Worm (Caenorhabditis elegans) whole organism, L1 larva: Measurements from ENCODE around the gene msp-81.
A peak's percentile ranks its signal among the peaks of the same experiment; 100 is the strongest.

Experiments used
- C16A3.4 ChIP-seq: fragments of 150-350 bp; optimal IDR thresholded peaks from 2 replicates; lab custom pipeline; 2014; ENCODE audit warnings: missing biosample characterization, missing genetic modification characterization
- C34B4.2 ChIP-seq: sonication (generic microtip); optimal IDR thresholded peaks from 2 replicates; lab custom pipeline; 2017; ENCODE audit warnings: mild to moderate bottlenecking, missing genetic modification characterization, missing compliant biosample characterization
- F16B12.6 ChIP-seq: fragments of 150-350 bp; optimal IDR thresholded peaks from 2 replicates; lab custom pipeline; 2014; ENCODE audit warnings: missing biosample characterization, missing genetic modification characterization
- alr-1 ChIP-seq: fragments of 200-800 bp; sonication (Bioruptor generic); optimal IDR thresholded peaks from 2 replicates; lab custom pipeline; 2018; ENCODE audit warnings: borderline replicate concordance, mild to moderate bottlenecking, missing genetic modification characterization, missing compliant biosample characterization
- ama-1 ChIP-seq: fragments of 150-350 bp; optimal IDR thresholded peaks from 2 replicates; lab custom pipeline; 2014
- ceh-8 ChIP-seq: fragments of 200-800 bp; sonication (Bioruptor generic); optimal IDR thresholded peaks from 2 replicates; lab custom pipeline; 2018; ENCODE audit warnings: mild to moderate bottlenecking, missing genetic modification characterization, moderate library complexity, missing compliant biosample characterization
- ceh-82 ChIP-seq, 3 experiments: fragments of 150-350 bp in 1 of 3; sonication (generic microtip) in 2 of 3; optimal IDR thresholded peaks; 2 replicates each; lab custom pipeline; 2014 to 2017; ENCODE audit warnings: missing biosample characterization in 3 of 3, missing genetic modification characterization in 3 of 3
- ceh-88 ChIP-seq: fragments of 200-800 bp; sonication (Bioruptor generic); IDR thresholded peaks from 2 replicates; pipeline ENCODE4 v1.3.6; 2022; ENCODE audit warnings: missing genetic modification characterization, missing compliant biosample characterization
- ceh-90 ChIP-seq: sonication (generic microtip); optimal IDR thresholded peaks from 2 replicates; lab custom pipeline; 2016; ENCODE audit warnings: missing genetic modification characterization, missing compliant biosample characterization
- ces-1 ChIP-seq: fragments of 150-350 bp; optimal IDR thresholded peaks from 2 replicates; lab custom pipeline; 2014; ENCODE audit warnings: missing biosample characterization, missing genetic modification reagents, missing genetic modification characterization
- dpl-1 ChIP-seq, 3 experiments: fragments of 150-350 bp in 2 of 3; sonication (generic microtip) in 1 of 3; optimal IDR thresholded peaks; 2 replicates each; lab custom pipeline; 2014 to 2017; ENCODE audit warnings: missing biosample characterization in 3 of 3, missing genetic modification characterization in 3 of 3, missing genetic modification reagents in 3 of 3
- dsc-1 ChIP-seq: sonication (generic microtip); optimal IDR thresholded peaks from 2 replicates; lab custom pipeline; 2016; ENCODE audit warnings: mild to moderate bottlenecking, missing genetic modification characterization, missing compliant biosample characterization
- efl-1 ChIP-seq, 4 experiments: fragments of 150-350 bp; optimal IDR thresholded peaks in 3 of 4; peaks in 1 of 4; 1 replicate in 1 of 4; 2 replicates in 3 of 4; lab custom pipeline; 2014; ENCODE audit warnings: missing biosample characterization in 2 of 4, missing genetic modification characterization in 2 of 4, missing genetic modification reagents in 2 of 4
- ets-5 ChIP-seq: fragments of 200-800 bp; sonication (Bioruptor generic); IDR thresholded peaks from 2 replicates; pipeline ENCODE4 v1.3.6; 2022; ENCODE audit warnings: missing genetic modification characterization, missing compliant biosample characterization
- fkh-10 ChIP-seq: sonication (generic microtip); optimal IDR thresholded peaks from 2 replicates; lab custom pipeline; 2017; ENCODE audit warnings: missing biosample characterization, missing genetic modification reagents, missing genetic modification characterization
- fkh-8 ChIP-seq: sonication (generic microtip); optimal IDR thresholded peaks from 2 replicates; lab custom pipeline; 2016; ENCODE audit warnings: mild to moderate bottlenecking, missing genetic modification characterization, missing compliant biosample characterization
- fos-1 ChIP-seq: fragments of 150-350 bp; optimal IDR thresholded peaks from 2 replicates; lab custom pipeline; 2014; ENCODE audit warnings: missing biosample characterization, missing genetic modification characterization
- hlh-17 ChIP-seq: fragments of 200-800 bp; sonication (Bioruptor generic); optimal IDR thresholded peaks from 2 replicates; lab custom pipeline; 2018; ENCODE audit warnings: missing genetic modification characterization, mild to moderate bottlenecking, missing compliant biosample characterization, moderate library complexity, borderline replicate concordance
- hlh-4 ChIP-seq: sonication (generic microtip); optimal IDR thresholded peaks from 2 replicates; lab custom pipeline; 2016; ENCODE audit warnings: mild to moderate bottlenecking, missing genetic modification characterization, missing compliant biosample characterization
- isw-1 ChIP-seq: fragments of 200-800 bp; sonication (Bioruptor generic); IDR thresholded peaks from 2 replicates; pipeline ENCODE4 v1.3.6; 2022; ENCODE audit warnings: missing genetic modification characterization, missing compliant biosample characterization
- lin-14 ChIP-seq: fragments of 200-800 bp; sonication (Bioruptor generic); optimal IDR thresholded peaks from 2 replicates; lab custom pipeline; 2018; ENCODE audit warnings: mild to moderate bottlenecking, missing genetic modification characterization, moderate library complexity, missing compliant biosample characterization
- lin-15B ChIP-seq: fragments of 150-350 bp; sonication (generic microtip); optimal IDR thresholded peaks from 3 replicates; lab custom pipeline; 2014; ENCODE audit warnings: missing biosample characterization, missing genetic modification characterization
- lin-35 ChIP-seq, 2 experiments: fragments of 150-350 bp; optimal IDR thresholded peaks; 2 replicates each; lab custom pipeline; 2014; ENCODE audit warnings: missing biosample characterization in 2 of 2, missing genetic modification characterization in 2 of 2, missing genetic modification reagents in 2 of 2
- lin-39 ChIP-seq: fragments of 150-350 bp; optimal IDR thresholded peaks from 2 replicates; lab custom pipeline; 2014; ENCODE audit warnings: missing biosample characterization, missing genetic modification reagents, missing genetic modification characterization
- lir-3 ChIP-seq: sonication (generic microtip); optimal IDR thresholded peaks from 2 replicates; lab custom pipeline; 2016; ENCODE audit warnings: mild to moderate bottlenecking, missing genetic modification characterization, moderate library complexity, missing compliant biosample characterization; ENCODE audit not compliant: poor library complexity
- mab-9 ChIP-seq: fragments of 200-800 bp; sonication (Bioruptor generic); IDR thresholded peaks from 2 replicates; pipeline ENCODE4 v1.3.6; 2022; ENCODE audit warnings: missing genetic modification reagents, missing genetic modification characterization, missing compliant biosample characterization
- mdl-1 ChIP-seq, 2 experiments: fragments of 150-350 bp; optimal IDR thresholded peaks; 2 replicates each; lab custom pipeline; 2014 to 2017; ENCODE audit warnings: missing biosample characterization in 2 of 2, missing genetic modification characterization in 2 of 2, inconsistent platforms in 1 of 2
- mef-2 ChIP-seq: fragments of 150-350 bp; optimal IDR thresholded peaks from 2 replicates; lab custom pipeline; 2014; ENCODE audit warnings: missing biosample characterization, missing genetic modification characterization
- mep-1 ChIP-seq: fragments of 150-350 bp; optimal IDR thresholded peaks from 2 replicates; lab custom pipeline; 2014; ENCODE audit warnings: missing biosample characterization, missing genetic modification characterization
- nhr-11 ChIP-seq: fragments of 150-350 bp; optimal IDR thresholded peaks from 2 replicates; lab custom pipeline; 2014; ENCODE audit warnings: missing biosample characterization, missing genetic modification characterization
- nhr-20 ChIP-seq: sonication (generic microtip); optimal IDR thresholded peaks from 2 replicates; lab custom pipeline; 2016; ENCODE audit warnings: mild to moderate bottlenecking, missing genetic modification characterization, missing compliant biosample characterization
- nhr-237 ChIP-seq: fragments of 150-350 bp; optimal IDR thresholded peaks from 2 replicates; lab custom pipeline; 2014; ENCODE audit warnings: missing biosample characterization, missing genetic modification characterization
- nhr-47 ChIP-seq: sonication (generic microtip); optimal IDR thresholded peaks from 2 replicates; lab custom pipeline; 2016; ENCODE audit warnings: mild to moderate bottlenecking, missing genetic modification characterization, moderate library complexity, missing compliant biosample characterization
- nhr-71 ChIP-seq: sonication (generic microtip); optimal IDR thresholded peaks from 2 replicates; lab custom pipeline; 2016; ENCODE audit warnings: mild to moderate bottlenecking, missing genetic modification characterization, moderate library complexity, missing compliant biosample characterization
- nhr-76 ChIP-seq: sonication (generic microtip); optimal IDR thresholded peaks from 2 replicates; lab custom pipeline; 2017; ENCODE audit warnings: missing biosample characterization, missing genetic modification characterization
- nhr-77 ChIP-seq: fragments of 150-350 bp; optimal IDR thresholded peaks from 2 replicates; lab custom pipeline; 2014; ENCODE audit warnings: missing biosample characterization, missing genetic modification characterization
- nhr-84 ChIP-seq: sonication (generic microtip); optimal IDR thresholded peaks from 2 replicates; lab custom pipeline; 2017; ENCODE audit warnings: missing biosample characterization, missing genetic modification characterization
- pag-3 ChIP-seq: sonication (generic microtip); optimal IDR thresholded peaks from 2 replicates; lab custom pipeline; 2017; ENCODE audit warnings: missing genetic modification characterization, mild to moderate bottlenecking, missing compliant biosample characterization, antibody characterized with exemption, borderline replicate concordance; ENCODE audit not compliant: insufficient read depth
- snu-23 ChIP-seq: sonication (generic microtip); optimal IDR thresholded peaks from 2 replicates; lab custom pipeline; 2016; ENCODE audit warnings: missing genetic modification characterization, missing compliant biosample characterization
- sox-4 ChIP-seq: sonication (generic microtip); optimal IDR thresholded peaks from 2 replicates; lab custom pipeline; 2016; ENCODE audit warnings: missing genetic modification characterization, missing compliant biosample characterization
- sup-37 ChIP-seq: fragments of 200-800 bp; sonication (Bioruptor generic); optimal IDR thresholded peaks from 2 replicates; lab custom pipeline; 2018; ENCODE audit warnings: mild to moderate bottlenecking, missing genetic modification characterization, missing compliant biosample characterization
- swsn-7 ChIP-seq: sonication (generic microtip); optimal IDR thresholded peaks from 2 replicates; lab custom pipeline; 2016; ENCODE audit warnings: missing genetic modification characterization, missing compliant biosample characterization
- tbx-2 ChIP-seq: sonication (generic microtip); optimal IDR thresholded peaks from 2 replicates; lab custom pipeline; 2016; ENCODE audit warnings: missing genetic modification characterization, missing compliant biosample characterization
- unc-130 ChIP-seq: fragments of 150-350 bp; optimal IDR thresholded peaks from 2 replicates; lab custom pipeline; 2017; ENCODE audit warnings: missing biosample characterization, missing genetic modification characterization, inconsistent platforms
- unc-30 ChIP-seq: sonication (generic microtip); optimal IDR thresholded peaks from 2 replicates; lab custom pipeline; 2017; ENCODE audit warnings: missing biosample characterization, missing genetic modification characterization
- unc-62 ChIP-seq: fragments of 150-350 bp; optimal IDR thresholded peaks from 2 replicates; lab custom pipeline; 2014; ENCODE audit warnings: missing biosample characterization, missing genetic modification reagents, missing genetic modification characterization
- unc-86 ChIP-seq: sonication (generic microtip); optimal IDR thresholded peaks from 2 replicates; lab custom pipeline; 2016; ENCODE audit warnings: missing genetic modification characterization, missing compliant biosample characterization
- vab-15 ChIP-seq: sonication (generic microtip); optimal IDR thresholded peaks from 2 replicates; lab custom pipeline; 2017; ENCODE audit warnings: missing genotype, mild to moderate bottlenecking, missing genetic modification characterization, missing compliant biosample characterization
- zag-1 ChIP-seq: fragments of 150-350 bp; optimal IDR thresholded peaks from 2 replicates; lab custom pipeline; 2014; ENCODE audit warnings: missing biosample characterization, missing genetic modification characterization
- zip-4 ChIP-seq: fragments of 200-800 bp; sonication (Bioruptor generic); optimal IDR thresholded peaks from 2 replicates; lab custom pipeline; 2018; ENCODE audit warnings: mild to moderate bottlenecking, missing genetic modification characterization, moderate library complexity, missing compliant biosample characterization
- ztf-4 ChIP-seq: fragments of 150-350 bp; optimal IDR thresholded peaks from 2 replicates; lab custom pipeline; 2014; ENCODE audit warnings: missing biosample characterization, missing genetic modification characterization

msp-81 gene

DNA sequence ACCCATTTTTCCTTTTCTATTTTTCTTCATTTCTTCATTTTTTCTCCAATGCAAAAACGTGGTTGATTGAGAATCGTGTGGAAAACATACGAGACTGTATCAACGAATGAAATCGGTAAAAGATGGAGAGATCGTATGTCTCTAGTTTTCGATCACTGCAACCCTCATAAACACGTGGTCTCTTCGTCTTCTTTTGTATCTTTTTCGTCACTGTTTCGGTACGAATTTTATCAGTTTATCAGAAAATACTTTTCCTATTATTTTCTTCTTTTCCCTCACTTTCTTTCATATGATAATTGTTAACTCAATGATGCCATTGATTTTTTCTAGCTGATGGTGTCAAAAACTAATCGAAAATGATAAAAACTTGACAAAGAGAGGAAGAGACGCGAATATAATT, 39.4 kb upstream of the msp-81 start (continued):
- TF ChIP-seq ceh-88: no peak
- TF ChIP-seq hlh-4: no peak
- TF ChIP-seq efl-1 (optimal IDR thresholded peaks at IDR 0.05; lab: Kevin White, UChicago): no peak
- TF ChIP-seq efl-1 (GFP tag; optimal IDR thresholded peaks at IDR 0.05 in 1 of 2; lab: Kevin White, UChicago): peak in 1 of 2 experiments; percentile 33
- TF ChIP-seq lin-35 (GFP tag; optimal IDR thresholded peaks at IDR 0.05; lab: Kevin White, UChicago): peak in 1 of 2 experiments; percentile 71
- no peak for TF ChIP-seq nhr-84 (tag; lab: Kevin White, UChicago)

DNA sequence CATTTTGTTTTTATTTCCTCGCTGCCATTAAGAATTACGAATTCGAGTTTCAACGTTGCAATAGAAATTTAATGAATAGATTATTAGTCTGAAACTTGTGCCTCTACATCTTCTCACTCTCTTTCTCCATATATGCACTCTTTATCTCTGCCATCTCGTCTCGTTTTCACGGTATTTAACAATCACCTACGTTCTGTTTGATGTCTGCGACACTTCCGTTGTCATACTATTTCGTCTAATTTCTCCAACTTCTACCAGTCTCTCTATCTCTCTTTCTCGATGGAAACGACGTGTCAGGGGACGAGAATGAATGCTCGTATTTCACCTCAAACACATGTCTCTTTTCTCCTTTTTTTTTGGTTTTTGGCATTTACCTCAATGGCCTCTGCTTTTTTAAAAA, 37.6 kb upstream of the msp-81 start:
- peak; percentile 24 for TF ChIP-seq lir-3 (tag; lab: Kevin White, UChicago)
- no peak for TF ChIP-seq mef-2 (tag; lab: Kevin White, UChicago)
- TF ChIP-seq dsc-1: peak; percentile 7
- TF ChIP-seq nhr-237 (tag; lab: Kevin White, UChicago): no peak
- no peak for TF ChIP-seq sup-37 (GFP tag; lab: Kevin White, UChicago)
- TF ChIP-seq nhr-47 (tag; lab: Kevin White, UChicago): peak; percentile 38
- TF ChIP-seq ceh-90 (tag; lab: Kevin White, UChicago): no peak
- TF ChIP-seq dpl-1 (GFP tag; optimal IDR thresholded peaks at IDR 0.05; lab: Kevin White, UChicago): peak in 2 of 3 experiments; percentile 10 to 38
- peak in 1 of 2 experiments; percentile 54 for TF ChIP-seq mdl-1 (tag; optimal IDR thresholded peaks at IDR 0.05; lab: Kevin White, UChicago)
- TF ChIP-seq ets-5: no peak
- no peak for TF ChIP-seq fkh-10
- TF ChIP-seq vab-15 (tag; lab: Kevin White, UChicago): no peak
- TF ChIP-seq ztf-4 (tag; lab: Kevin White, UChicago): peak; percentile 19
- TF ChIP-seq unc-86: peak; percentile 62
- peak; percentile 51 for TF ChIP-seq fkh-8 (tag; lab: Kevin White, UChicago)
- TF ChIP-seq nhr-77 (tag; lab: Kevin White, UChicago): no peak
- no peak for TF ChIP-seq mab-9 (GFP tag; lab: Robert Waterston, UW)
- TF ChIP-seq nhr-76: no peak
- no peak for TF ChIP-seq zip-4 (GFP tag; lab: Kevin White, UChicago)
- TF ChIP-seq ceh-8 (GFP tag; lab: Kevin White, UChicago): no peak
- TF ChIP-seq unc-30 (tag; lab: Kevin White, UChicago): no peak
- no peak for TF ChIP-seq pag-3 (tag; lab: Kevin White, UChicago)
- no peak for TF ChIP-seq lin-39 (tag; lab: Kevin White, UChicago)
- TF ChIP-seq nhr-11 (tag; lab: Kevin White, UChicago): no peak
- TF ChIP-seq hlh-17 (GFP tag; lab: Kevin White, UChicago): no peak
- no peak for TF ChIP-seq sox-4 (tag; lab: Kevin White, UChicago)
- TF ChIP-seq lin-14 (GFP tag; lab: Kevin White, UChicago): peak; percentile 86
- TF ChIP-seq unc-130: no peak
- TF ChIP-seq isw-1: no peak
- TF ChIP-seq F16B12.6: no peak
- peak in 2 of 3 experiments; percentile 26 to 40 for TF ChIP-seq ceh-82 (tag; optimal IDR thresholded peaks at IDR 0.05; lab: Kevin White, UChicago)
- no peak for TF ChIP-seq lin-15B (tag; lab: Kevin White, UChicago)
- peak; percentile 78 for TF ChIP-seq nhr-20 (tag; lab: Kevin White, UChicago)
- no peak for TF ChIP-seq C34B4.2
- TF ChIP-seq ama-1 (lab: Kevin White, UChicago): no peak
- TF ChIP-seq tbx-2: peak; percentile 39
- TF ChIP-seq swsn-7 (tag; lab: Kevin White, UChicago): peak; percentile 39
- TF ChIP-seq zag-1: no peak
- TF ChIP-seq mep-1: peak; percentile 63
- peak; percentile 73 for TF ChIP-seq snu-23 (GFP tag; lab: Kevin White, UChicago)
- TF ChIP-seq C16A3.4 (tag; lab: Kevin White, UChicago): no peak
- no peak for TF ChIP-seq fos-1 (tag; lab: Kevin White, UChicago)
- TF ChIP-seq ces-1 (GFP tag; lab: Kevin White, UChicago): no peak
- TF ChIP-seq alr-1 (tag; lab: Kevin White, UChicago): no peak
- peak; percentile 63 to 75 for TF ChIP-seq efl-1 (optimal IDR thresholded peaks at IDR 0.05; lab: Kevin White, UChicago)
- no peak for TF ChIP-seq efl-1 (GFP tag; optimal IDR thresholded peaks at IDR 0.05 in 1 of 2; lab: Kevin White, UChicago)
- peak; percentile 70 for TF ChIP-seq nhr-71 (tag; lab: Kevin White, UChicago)
- no peak for TF ChIP-seq unc-62
